Fruit fly (Drosophila melanogaster) whole organism, embryonic: ENCODE results near the gene CG31076.

Experiments used
- Abd-B ChIP-seq: fragments of 200-800 bp; sonication (Bioruptor generic); optimal IDR thresholded peaks from 2 replicates; lab custom pipeline; 2018; ENCODE audit warnings: missing biosample characterization, mild to moderate bottlenecking, missing genetic modification characterization, moderate library complexity
- Atf-2 ChIP-seq: fragments of 200-800 bp; sonication (Bioruptor generic); optimal IDR thresholded peaks from 2 replicates; lab custom pipeline; 2016; ENCODE audit warnings: missing biosample characterization, missing genetic modification characterization
- Atf6 ChIP-seq: fragments of 200-800 bp; sonication (Bioruptor generic); IDR thresholded peaks from 2 replicates; pipeline ENCODE4 v1.3.6; 2022; ENCODE audit warnings: missing biosample characterization, missing genetic modification characterization
- CG10565 ChIP-seq: fragments of 200-800 bp; sonication (Bioruptor generic); optimal IDR thresholded peaks from 3 replicates; lab custom pipeline; 2016; ENCODE audit warnings: missing biosample characterization, mild to moderate bottlenecking, missing genetic modification characterization
- CG14050 ChIP-seq: fragments of 200-800 bp; sonication (Bioruptor generic); IDR thresholded peaks from 3 replicates; pipeline ENCODE4 v1.3.6; 2022; ENCODE audit warnings: missing biosample characterization, missing genetic modification characterization
- CG14710 ChIP-seq: fragments of 200-800 bp; sonication (Bioruptor generic); optimal IDR thresholded peaks from 3 replicates; lab custom pipeline; 2019; ENCODE audit warnings: missing biosample characterization, mild to moderate bottlenecking, missing genetic modification characterization, moderate library complexity
- CG14860 ChIP-seq: fragments of 200-800 bp; sonication (Bioruptor generic); IDR thresholded peaks from 3 replicates; pipeline ENCODE4 v1.3.6; 2022; ENCODE audit warnings: missing biosample characterization, missing genetic modification characterization; ENCODE audit not compliant: partially characterized antibody
- CG15514 ChIP-seq: fragments of 200-800 bp; sonication (Bioruptor generic); optimal IDR thresholded peaks from 3 replicates; lab custom pipeline; 2017; ENCODE audit warnings: missing biosample characterization, missing genetic modification characterization, mild to moderate bottlenecking, moderate library complexity, missing genetic modification reagents
- CG16815 ChIP-seq: fragments of 200-800 bp; sonication (Bioruptor generic); optimal IDR thresholded peaks from 3 replicates; lab custom pipeline; 2017; ENCODE audit warnings: missing biosample characterization, mild to moderate bottlenecking, missing genetic modification characterization
- CG3407 ChIP-seq: fragments of 200-800 bp; sonication (Bioruptor generic); optimal IDR thresholded peaks from 2 replicates; lab custom pipeline; 2018; ENCODE audit warnings: missing biosample characterization, mild to moderate bottlenecking, missing genetic modification characterization
- CG42726 ChIP-seq: fragments of 200-800 bp; sonication (Bioruptor generic); IDR thresholded peaks from 2 replicates; pipeline ENCODE4 v1.3.6; 2022; ENCODE audit warnings: missing biosample characterization, missing genetic modification characterization; ENCODE audit not compliant: partially characterized antibody
- CG4424 ChIP-seq: fragments of 200-800 bp; sonication (Bioruptor generic); optimal IDR thresholded peaks from 3 replicates; lab custom pipeline; 2016; ENCODE audit warnings: missing biosample characterization, missing genetic modification characterization
- CG4707 ChIP-seq: fragments of 200-800 bp; sonication (Bioruptor generic); optimal IDR thresholded peaks from 2 replicates; lab custom pipeline; 2018; ENCODE audit warnings: missing biosample characterization, mild to moderate bottlenecking, missing genetic modification characterization, moderate library complexity
- CG6683 ChIP-seq: fragments of 200-800 bp; sonication (Bioruptor generic); optimal IDR thresholded peaks from 2 replicates; lab custom pipeline; 2017; ENCODE audit warnings: missing biosample characterization, mild to moderate bottlenecking, missing genetic modification characterization, missing genetic modification reagents
- CG7987 ChIP-seq: fragments of 200-800 bp; sonication (Bioruptor generic); optimal IDR thresholded peaks from 2 replicates; lab custom pipeline; 2018; ENCODE audit warnings: missing biosample characterization, mild to moderate bottlenecking, missing genetic modification characterization, moderate library complexity
- CG8290 ChIP-seq, 3 experiments: fragments of 200-800 bp; sonication (Bioruptor generic); optimal IDR thresholded peaks; 2 replicates each; lab custom pipeline; 2016 to 2019; ENCODE audit warnings: missing biosample characterization in 3 of 3, missing genetic modification characterization in 3 of 3, mild to moderate bottlenecking in 2 of 3, moderate library complexity in 1 of 3
- CG8924 ChIP-seq: fragments of 200-800 bp; optimal IDR thresholded peaks from 3 replicates; lab custom pipeline; 2019; ENCODE audit warnings: missing biosample characterization, mild to moderate bottlenecking, missing genetic modification characterization, moderate library complexity
- Dad ChIP-seq: fragments of 200-800 bp; sonication (Bioruptor generic); optimal IDR thresholded peaks from 3 replicates; lab custom pipeline; 2016; ENCODE audit warnings: missing biosample characterization, missing genetic modification characterization
- Fer2 ChIP-seq: fragments of 200-800 bp; sonication (Bioruptor generic); optimal IDR thresholded peaks from 2 replicates; lab custom pipeline; 2018; ENCODE audit warnings: missing biosample characterization, mild to moderate bottlenecking, missing genetic modification characterization, moderate library complexity
- H15 ChIP-seq: fragments of 200-800 bp; sonication (Bioruptor generic); IDR thresholded peaks from 3 replicates; pipeline ENCODE4 v1.3.6; 2022; ENCODE audit warnings: missing biosample characterization, missing genetic modification characterization
- Lpt ChIP-seq: fragments of >200 bp; optimal IDR thresholded peaks from 2 replicates; lab custom pipeline; 2018; ENCODE audit warnings: missing biosample characterization, missing genetic modification characterization
- NFAT ChIP-seq: fragments of 200-800 bp; sonication (Bioruptor generic); IDR thresholded peaks from 2 replicates; pipeline ENCODE4 v1.3.6; 2022; ENCODE audit warnings: missing biosample characterization, missing genetic modification characterization
- Neu2 ChIP-seq: fragments of 200-800 bp; sonication (Bioruptor generic); optimal IDR thresholded peaks from 3 replicates; lab custom pipeline; 2016; ENCODE audit warnings: missing biosample characterization, missing genetic modification characterization, borderline replicate concordance
- NfI ChIP-seq: fragments of 200-800 bp; sonication (Bioruptor generic); optimal IDR thresholded peaks from 3 replicates; lab custom pipeline; 2018; ENCODE audit warnings: missing biosample characterization, mild to moderate bottlenecking, missing genetic modification characterization, moderate library complexity
- Scr ChIP-seq: fragments of 200-800 bp; sonication (Bioruptor generic); IDR thresholded peaks from 2 replicates; pipeline ENCODE4 v1.3.6; 2022; ENCODE audit warnings: missing biosample characterization, missing genetic modification characterization; ENCODE audit not compliant: partially characterized antibody
- Sin3A ChIP-seq: fragments of >200 bp; optimal IDR thresholded peaks from 2 replicates; lab custom pipeline; 2018
- Sry-δ ChIP-seq: fragments of 200-800 bp; sonication (Bioruptor generic); optimal IDR thresholded peaks from 2 replicates; lab custom pipeline; 2016; ENCODE audit warnings: missing biosample characterization, missing genetic modification characterization
- Vsx1 ChIP-seq: fragments of 200-800 bp; sonication (Bioruptor generic); optimal IDR thresholded peaks from 2 replicates; lab custom pipeline; 2017; ENCODE audit warnings: missing biosample characterization, mild to moderate bottlenecking, missing genetic modification characterization, missing genetic modification reagents
- Xbp1 ChIP-seq: fragments of 200-800 bp; sonication (Bioruptor generic); optimal IDR thresholded peaks from 3 replicates; lab custom pipeline; 2016; ENCODE audit warnings: missing biosample characterization, mild to moderate bottlenecking, missing genetic modification characterization
- bab2 ChIP-seq: fragments of 200-800 bp; sonication (Bioruptor generic); optimal IDR thresholded peaks from 2 replicates; lab custom pipeline; 2016; ENCODE audit warnings: missing biosample characterization, missing genetic modification characterization
- chm ChIP-seq: fragments of 200-800 bp; sonication (Bioruptor generic); IDR thresholded peaks from 2 replicates; pipeline ENCODE4 v1.3.6; 2022; ENCODE audit warnings: missing biosample characterization, missing genetic modification characterization
- dan ChIP-seq: fragments of 200-800 bp; sonication (Bioruptor generic); IDR thresholded peaks from 2 replicates; pipeline ENCODE4 v1.3.6; 2022; ENCODE audit warnings: missing biosample characterization, missing genetic modification characterization
- eve ChIP-seq, 2 experiments: fragments of >200 bp; optimal IDR thresholded peaks; 2 replicates each; lab custom pipeline; 2017; ENCODE audit warnings: missing biosample characterization in 2 of 2, missing genetic modification characterization in 2 of 2
- fd96Cb ChIP-seq: fragments of 200-800 bp; sonication (Bioruptor generic); optimal IDR thresholded peaks from 2 replicates; lab custom pipeline; 2018; ENCODE audit warnings: missing biosample characterization, mild to moderate bottlenecking, missing genetic modification characterization, moderate library complexity
- gcm ChIP-seq: fragments of 200-800 bp; sonication (Bioruptor generic); optimal IDR thresholded peaks from 2 replicates; lab custom pipeline; 2019; ENCODE audit warnings: missing biosample characterization, mild to moderate bottlenecking, missing genetic modification characterization, moderate library complexity
- grau ChIP-seq: fragments of 200-800 bp; optimal IDR thresholded peaks from 3 replicates; lab custom pipeline; 2019; ENCODE audit warnings: missing biosample characterization, mild to moderate bottlenecking, missing genetic modification characterization, moderate library complexity
- lbe ChIP-seq: fragments of 200-800 bp; sonication (Bioruptor generic); optimal IDR thresholded peaks from 2 replicates; lab custom pipeline; 2016; ENCODE audit warnings: missing biosample characterization, mild to moderate bottlenecking, missing genetic modification characterization
- nau ChIP-seq: fragments of 200-800 bp; sonication (Bioruptor generic); optimal IDR thresholded peaks from 3 replicates; lab custom pipeline; 2017; ENCODE audit warnings: missing biosample characterization, mild to moderate bottlenecking, missing genetic modification characterization, missing genetic modification reagents
- oc ChIP-seq: fragments of 200-800 bp; sonication (Bioruptor generic); optimal IDR thresholded peaks from 2 replicates; lab custom pipeline; 2018; ENCODE audit warnings: missing biosample characterization, mild to moderate bottlenecking, missing genetic modification characterization, moderate library complexity
- p53 ChIP-seq: fragments of 200-800 bp; sonication (Bioruptor generic); optimal IDR thresholded peaks from 2 replicates; lab custom pipeline; 2016; ENCODE audit warnings: missing biosample characterization, missing genetic modification characterization
- peb ChIP-seq: fragments of 200-800 bp; sonication (Bioruptor generic); IDR thresholded peaks from 2 replicates; pipeline ENCODE4 v1.3.6; 2022; ENCODE audit warnings: missing biosample characterization, missing genetic modification characterization
- salm ChIP-seq: fragments of 200-800 bp; sonication (Bioruptor generic); optimal IDR thresholded peaks from 2 replicates; lab custom pipeline; 2018; ENCODE audit warnings: missing biosample characterization, mild to moderate bottlenecking, missing genetic modification characterization
- scrt ChIP-seq: fragments of 200-800 bp; sonication (Bioruptor generic); optimal IDR thresholded peaks from 2 replicates; lab custom pipeline; 2018; ENCODE audit warnings: missing biosample characterization, mild to moderate bottlenecking, missing genetic modification characterization, moderate library complexity
- sr ChIP-seq: fragments of 200-800 bp; sonication (Bioruptor generic); IDR thresholded peaks from 3 replicates; pipeline ENCODE4 v1.3.6; 2022; ENCODE audit warnings: missing biosample characterization, missing genetic modification characterization
- tup ChIP-seq: fragments of 200-800 bp; sonication (Bioruptor generic); optimal IDR thresholded peaks from 2 replicates; lab custom pipeline; 2016; ENCODE audit warnings: missing biosample characterization, mild to moderate bottlenecking, missing genetic modification characterization, moderate library complexity
- wdn ChIP-seq: fragments of 200-800 bp; sonication (Bioruptor generic); IDR thresholded peaks from 2 replicates; pipeline ENCODE4 v1.3.6; 2022; ENCODE audit warnings: missing biosample characterization, missing genetic modification characterization
- z ChIP-seq: fragments of 200-800 bp; sonication (Bioruptor generic); IDR thresholded peaks from 3 replicates; pipeline ENCODE4 v1.3.6; 2022; ENCODE audit warnings: missing biosample characterization, missing genetic modification characterization
- zfh1 ChIP-seq: fragments of 200-800 bp; sonication (Bioruptor generic); IDR thresholded peaks from 3 replicates; pipeline ENCODE4 v1.3.6; 2022; ENCODE audit warnings: missing biosample characterization, missing genetic modification characterization

Gene CG31076

DNA sequence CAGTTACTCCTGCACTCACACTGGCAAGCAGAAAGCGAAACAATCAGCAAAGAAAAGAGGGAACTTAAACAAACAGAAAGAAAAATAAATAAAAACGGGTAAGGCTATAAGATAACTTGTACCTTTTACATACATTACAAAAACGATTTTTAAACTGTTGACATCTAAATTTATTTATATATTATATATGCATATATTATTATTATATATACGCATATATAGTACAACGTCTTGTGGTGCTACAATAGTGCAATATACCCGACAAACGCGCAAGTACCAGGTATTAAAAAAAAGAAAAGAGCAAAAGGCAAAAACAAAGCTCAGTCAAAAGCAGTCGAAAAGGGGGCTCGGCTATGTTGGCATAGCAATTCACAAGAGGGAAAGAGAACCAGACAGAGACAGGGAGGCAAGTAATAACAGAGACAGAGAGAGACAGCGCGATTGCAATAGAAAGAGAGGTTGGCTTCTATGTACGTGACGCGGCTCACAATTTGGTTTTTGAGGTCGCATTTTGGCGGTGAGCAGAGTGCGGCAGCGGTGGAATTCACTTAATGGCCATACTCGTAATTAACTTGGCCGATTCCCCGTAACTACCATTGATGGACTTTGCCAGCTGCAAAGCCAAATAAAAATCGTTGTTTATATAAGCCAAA, 35.5 kb downstream of the CG31076 start (continued):
- TF ChIP-seq tup (no peak), chm (GFP tag; lab: Robert Waterston, UW) (no peak), CG7987 (GFP tag; lab: Kevin White, UChicago) (peak; percentile 13), eve (GFP tag; optimal IDR thresholded peaks at IDR 0.05; lab: Kevin White, UChicago) (no peak), CG10565 (GFP tag; lab: Kevin White, UChicago) (no peak), scrt (GFP tag; lab: Kevin White, UChicago) (peak; percentile 51), CG14050 (GFP tag; lab: Robert Waterston, UW) (peak; percentile 78), sr (GFP tag; lab: Robert Waterston, UW) (peak; percentile 40; the same call in 2 of the 3 replicates), NFAT (GFP tag; lab: Robert Waterston, UW) (no peak)
- TF ChIP-seq, all 482 proteins: peak for 274

DNA sequence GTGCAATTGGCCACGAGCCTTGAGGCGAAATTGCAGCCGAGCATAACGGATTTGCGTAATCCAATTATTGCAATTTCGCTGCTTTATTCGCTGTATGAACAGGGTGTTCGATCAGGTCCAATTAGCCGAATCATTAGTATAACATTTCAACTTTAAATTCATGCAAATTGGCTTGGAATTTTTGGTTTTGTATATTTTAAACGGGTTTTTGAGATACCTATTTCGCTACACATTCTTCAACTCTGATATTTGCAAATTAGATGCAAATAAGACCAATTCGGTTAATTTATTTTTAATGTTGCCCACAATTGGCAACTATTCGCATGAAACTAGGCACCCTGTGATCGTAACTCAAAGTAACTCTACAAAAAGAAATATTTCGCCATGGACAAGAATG, 36.2 kb downstream of the CG31076 start:
- TF ChIP-seq oc (tag; lab: Kevin White, UChicago) (no peak), H15 (GFP tag; lab: Robert Waterston, UW) (no peak), bab2 (GFP tag; lab: Kevin White, UChicago) (no peak), CG15514 (GFP tag; lab: Kevin White, UChicago) (no peak), zfh1 (GFP tag; lab: Robert Waterston, UW) (no peak), tup (no peak), grau (peak; percentile 28), CG14860 (GFP tag; lab: Robert Waterston, UW) (no peak), Neu2 (no peak), fd96Cb (tag; lab: Kevin White, UChicago) (peak; percentile 28), chm (GFP tag; lab: Robert Waterston, UW) (no peak), Sin3A (lab: Kevin White, UChicago) (no peak), CG14710 (tag; lab: Kevin White, UChicago) (no peak), gcm (GFP tag; lab: Kevin White, UChicago) (no peak), wdn (GFP tag; lab: Robert Waterston, UW) (no peak), Vsx1 (GFP tag; lab: Kevin White, UChicago) (no peak), CG6683 (no peak), Dad (no peak), peb (GFP tag; lab: Robert Waterston, UW) (no peak), Atf6 (GFP tag; lab: Robert Waterston, UW) (no peak), nau (no peak), CG16815 (GFP tag; lab: Kevin White, UChicago) (no peak), z (no peak), CG8290 (GFP tag; optimal IDR thresholded peaks at IDR 0.05; lab: Kevin White, UChicago) (no peak), CG8290 (tag; optimal IDR thresholded peaks at IDR 0.05; lab: Kevin White, UChicago) (peak in 1 of 2 experiments; percentile 13), lbe (GFP tag; lab: Kevin White, UChicago) (no peak), Sry-δ (no peak), Fer2 (no peak), CG42726 (GFP tag; lab: Robert Waterston, UW) (no peak), Atf-2 (peak; percentile 35), dan (GFP tag; lab: Robert Waterston, UW) (no peak), CG3407 (GFP tag; lab: Kevin White, UChicago) (no peak), Xbp1 (GFP tag; lab: Kevin White, UChicago) (no peak), CG4707 (GFP tag; lab: Kevin White, UChicago) (no peak), CG8924 (tag; lab: Kevin White, UChicago) (no peak), Lpt (no peak), Scr (GFP tag; lab: Robert Waterston, UW) (no peak), Abd-B (GFP tag; lab: Kevin White, UChicago) (no peak), NfI (GFP tag; lab: Kevin White, UChicago) (peak; percentile 19), CG4424 (no peak), p53 (GFP tag; lab: Kevin White, UChicago) (no peak), salm (tag; lab: Kevin White, UChicago) (no peak)
